ENCODE assay signal across 2 fruit fly cellular contexts in genomic region chrX:5030110-5030663, dm6.
TF ChIP-seq lines count a peak whose summit lies in the region.

No protein-coding gene starts in this region.

TF ChIP-seq in whole organism, prepupa, 60 proteins besides CTCF, POLR2A, EP300 and RAD21:
- TF ChIP-seq CG1621 (tag; optimal IDR thresholded peaks at IDR 0.05; lab: Kevin White, UChicago) (no peak), vri (GFP tag; optimal IDR thresholded peaks at IDR 0.05; lab: Kevin White, UChicago) (no peak), dac (GFP tag; optimal IDR thresholded peaks at IDR 0.05; lab: Kevin White, UChicago) (no peak), salr (GFP tag; optimal IDR thresholded peaks at IDR 0.05; lab: Kevin White, UChicago) (no peak), esn (GFP tag; optimal IDR thresholded peaks at IDR 0.05; lab: Kevin White, UChicago) (peak; percentile 2), spab (GFP tag; optimal IDR thresholded peaks at IDR 0.05; lab: Kevin White, UChicago) (no peak), fd59A (GFP tag; optimal IDR thresholded peaks at IDR 0.05; lab: Kevin White, UChicago) (no peak), Met (GFP tag; optimal IDR thresholded peaks at IDR 0.05; lab: Kevin White, UChicago) (peak; percentile 5), CG34406 (GFP tag; optimal IDR thresholded peaks at IDR 0.05; lab: Kevin White, UChicago) (peak; percentile 6), eg (GFP tag; IDR thresholded peaks at IDR 0.05; lab: Robert Waterston, UW) (no peak), Gug (GFP tag; IDR thresholded peaks at IDR 0.05; lab: Robert Waterston, UW) (no peak), CG8119 (GFP tag; IDR thresholded peaks at IDR 0.05; lab: Robert Waterston, UW) (no peak), pdm3 (GFP tag; optimal IDR thresholded peaks at IDR 0.05; lab: Kevin White, UChicago) (no peak), Hr38 (GFP tag; optimal IDR thresholded peaks at IDR 0.05; lab: Kevin White, UChicago) (no peak), Eip78C (GFP tag; lab: Kevin White, UChicago) (no peak), dsx (GFP tag; optimal IDR thresholded peaks at IDR 0.05; lab: Kevin White, UChicago; ENCODE audit: poor library complexity, severe bottlenecking) (no peak), fkh (GFP tag; optimal IDR thresholded peaks at IDR 0.05; lab: Kevin White, UChicago) (no peak), CG6792 (GFP tag; optimal IDR thresholded peaks at IDR 0.05; lab: Kevin White, UChicago) (no peak), Sox102F (GFP tag; optimal IDR thresholded peaks at IDR 0.05; lab: Kevin White, UChicago) (no peak), Blimp-1 (GFP tag; optimal IDR thresholded peaks at IDR 0.05; lab: Kevin White, UChicago) (peak; percentile 91), Eip75B (GFP tag; optimal IDR thresholded peaks at IDR 0.05; lab: Kevin White, UChicago) (no peak), Smox (GFP tag; optimal IDR thresholded peaks at IDR 0.05; lab: Kevin White, UChicago) (no peak), Eip93F (GFP tag; optimal IDR thresholded peaks at IDR 0.05; lab: Kevin White, UChicago) (no peak), svp (GFP tag; lab: Kevin White, UChicago) (peak; percentile 29), CG6854 (GFP tag; optimal IDR thresholded peaks at IDR 0.05; lab: Kevin White, UChicago) (no peak), CG10669 (GFP tag; optimal IDR thresholded peaks at IDR 0.05; lab: Kevin White, UChicago) (no peak), CG7368 (GFP tag; optimal IDR thresholded peaks at IDR 0.05; lab: Kevin White, UChicago) (no peak)

TF ChIP-seq in whole organism, wandering third instar larva, 38 proteins besides CTCF, POLR2A, EP300 and RAD21:
- TF ChIP-seq Hr83 (GFP tag; optimal IDR thresholded peaks at IDR 0.05; lab: Kevin White, UChicago; ENCODE audit: poor library complexity, severe bottlenecking) (no peak), Sp1 (GFP tag; optimal IDR thresholded peaks at IDR 0.05; lab: Kevin White, UChicago) (peak; percentile 55), OdsH (GFP tag; optimal IDR thresholded peaks at IDR 0.05; lab: Kevin White, UChicago) (peak; percentile 11), HLH106 (tag; optimal IDR thresholded peaks at IDR 0.05; lab: Kevin White, UChicago) (peak; percentile 60), foxo (GFP tag; optimal IDR thresholded peaks at IDR 0.05; lab: Kevin White, UChicago) (peak in 1 of 2 experiments; percentile 36), psq (GFP tag; optimal IDR thresholded peaks at IDR 0.05; lab: Kevin White, UChicago) (peak; percentile 26), fru (GFP tag; optimal IDR thresholded peaks at IDR 0.05; lab: Kevin White, UChicago) (peak; percentile 14), Vsx2 (GFP tag; optimal IDR thresholded peaks at IDR 0.05; lab: Kevin White, UChicago; ENCODE audit: partially characterized antibody) (no peak)

Comparison
In these comparisons a context has a peak if more than half of its experiments do, and no peak if none do; other contexts are left out.
1. Of the 1 proteins assayed by ChIP-seq in both whole organism, prepupa and whole organism, wandering third instar larva: peak only in whole organism, prepupa: none; only in whole organism, wandering third instar larva: OdsH; in both: none; in neither: 0.